ENCODE assay signal across 1 fruit fly cellular context in the genomic region with DNA sequence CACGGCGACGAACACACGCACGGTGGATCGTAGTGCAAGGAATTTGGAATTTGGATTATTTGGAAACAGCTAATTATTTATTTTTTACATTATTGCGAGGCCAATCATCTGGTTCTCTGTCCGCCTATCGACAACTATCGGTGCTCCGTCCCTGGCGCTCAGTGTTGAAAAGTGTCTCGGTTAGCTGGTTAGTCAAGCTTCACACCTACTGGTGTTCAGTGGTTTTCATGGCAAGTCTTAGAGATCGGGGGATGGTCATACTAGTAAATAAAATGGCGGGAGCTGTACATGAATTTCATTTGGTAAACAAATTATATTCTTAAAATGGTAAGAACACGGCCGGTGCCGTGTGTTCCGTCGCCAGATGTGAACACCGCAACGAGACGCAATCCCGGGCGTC.
TF ChIP-seq lines count a peak whose summit lies in the region.

A gene (minus strand): TSS at position 152 of the 400 bp plus-strand sequence.
A gene (plus strand): TSS at position 257 of the 400 bp plus-strand sequence.

TF ChIP-seq in whole organism, embryonic, 481 proteins besides CTCF, POLR2A, EP300 and RAD21 (continued from another document):
- TF ChIP-seq CG8089 (GFP tag; optimal IDR thresholded peaks at IDR 0.05; lab: Kevin White, UChicago) (peak; percentile 44), zen (tag; optimal IDR thresholded peaks at IDR 0.05; lab: Kevin White, UChicago) (peak; percentile 69), shn (GFP tag; optimal IDR thresholded peaks at IDR 0.05; lab: Kevin White, UChicago) (peak; percentile 37), vfl (GFP tag; optimal IDR thresholded peaks at IDR 0.05; lab: Kevin White, UChicago) (peak; percentile 64), Meics (GFP tag; optimal IDR thresholded peaks at IDR 0.05; lab: Kevin White, UChicago) (no peak), CG10462 (GFP tag; optimal IDR thresholded peaks at IDR 0.05; lab: Kevin White, UChicago) (peak; percentile 11), sob (GFP tag; IDR thresholded peaks at IDR 0.05; lab: Robert Waterston, UW) (no peak), dpn (GFP tag; optimal IDR thresholded peaks at IDR 0.05; lab: Kevin White, UChicago) (peak in 1 of 2 experiments; percentile 74), Med (GFP tag; lab: Kevin White, UChicago) (peak; percentile 98), zf30C (GFP tag; optimal IDR thresholded peaks at IDR 0.05; lab: Kevin White, UChicago) (no peak), CG5953 (GFP tag; IDR thresholded peaks at IDR 0.05; lab: Robert Waterston, UW) (no peak), CG10654 (GFP tag; optimal IDR thresholded peaks at IDR 0.05; lab: Kevin White, UChicago) (peak; percentile 55), Pdp1 (GFP tag; optimal IDR thresholded peaks at IDR 0.05; lab: Kevin White, UChicago) (peak in 1 of 2 experiments; percentile 52), Dip2 (GFP tag; IDR thresholded peaks at IDR 0.05; lab: Robert Waterston, UW) (no peak), disco-r (GFP tag; optimal IDR thresholded peaks at IDR 0.05; lab: Kevin White, UChicago) (peak; percentile 1), dm (GFP tag; optimal IDR thresholded peaks at IDR 0.05; lab: Kevin White, UChicago) (peak; percentile 78), Bdp1 (GFP tag; optimal IDR thresholded peaks at IDR 0.05; lab: Kevin White, UChicago) (peak; percentile 55), CG11695 (GFP tag; IDR thresholded peaks at IDR 0.05; lab: Robert Waterston, UW) (no peak), CG8290 (GFP tag; optimal IDR thresholded peaks at IDR 0.05; lab: Kevin White, UChicago) (peak; percentile 67), CG8290 (tag; optimal IDR thresholded peaks at IDR 0.05; lab: Kevin White, UChicago) (no peak), fu2 (GFP tag; optimal IDR thresholded peaks at IDR 0.05; lab: Kevin White, UChicago) (peak; percentile 68), insv (GFP tag; optimal IDR thresholded peaks at IDR 0.05; lab: Kevin White, UChicago) (peak in 1 of 2 experiments; percentile 73), CG2116 (GFP tag; optimal IDR thresholded peaks at IDR 0.05; lab: Kevin White, UChicago) (peak; percentile 81), chn (GFP tag; optimal IDR thresholded peaks at IDR 0.05; lab: Kevin White, UChicago) (peak; percentile 75), hkb (optimal IDR thresholded peaks at IDR 0.05; lab: Kevin White, UChicago) (peak; percentile 24), hkb (GFP tag; IDR thresholded peaks at IDR 0.05; lab: Robert Waterston, UW) (no peak), sna (GFP tag; IDR thresholded peaks at IDR 0.05; lab: Robert Waterston, UW; ENCODE audit: partially characterized antibody) (no peak), repo (GFP tag; optimal IDR thresholded peaks at IDR 0.05; lab: Kevin White, UChicago) (peak; percentile 41), CG6272 (GFP tag; IDR thresholded peaks at IDR 0.05; lab: Robert Waterston, UW) (0 out of 2 replicates have a peak, but pooled peaks have one; percentile 38), ERR (GFP tag; optimal IDR thresholded peaks at IDR 0.05; lab: Kevin White, UChicago) (peak; percentile 55), stc (GFP tag; IDR thresholded peaks at IDR 0.05; lab: Robert Waterston, UW) (no peak), exex (tag; optimal IDR thresholded peaks at IDR 0.05; lab: Kevin White, UChicago) (no peak), grn (GFP tag; optimal IDR thresholded peaks at IDR 0.05; lab: Kevin White, UChicago) (no peak), jumu (GFP tag; optimal IDR thresholded peaks at IDR 0.05; lab: Kevin White, UChicago) (peak; percentile 69), ro (GFP tag; IDR thresholded peaks at IDR 0.05; lab: Robert Waterston, UW) (no peak), jigr1 (GFP tag; IDR thresholded peaks at IDR 0.05; lab: Robert Waterston, UW) (no peak), CG7786 (GFP tag; optimal IDR thresholded peaks at IDR 0.05; lab: Kevin White, UChicago) (peak; percentile 62), Hr51 (GFP tag; optimal IDR thresholded peaks at IDR 0.05; lab: Kevin White, UChicago) (peak in 1 of 2 experiments; percentile 74), pho (GFP tag; optimal IDR thresholded peaks at IDR 0.05; lab: Kevin White, UChicago) (peak; percentile 76), Antp (GFP tag; optimal IDR thresholded peaks at IDR 0.05; lab: Kevin White, UChicago) (peak; percentile 68), YL-1 (GFP tag; optimal IDR thresholded peaks at IDR 0.05; lab: Kevin White, UChicago) (peak; percentile 93), CG33557 (GFP tag; optimal IDR thresholded peaks at IDR 0.05; lab: Kevin White, UChicago) (no peak), sqz (GFP tag; optimal IDR thresholded peaks at IDR 0.05; lab: Kevin White, UChicago) (no peak), CG6254 (GFP tag; optimal IDR thresholded peaks at IDR 0.05; lab: Kevin White, UChicago) (no peak), gcm2 (GFP tag; optimal IDR thresholded peaks at IDR 0.05; lab: Kevin White, UChicago) (peak; percentile 21), HLHmδ (GFP tag; optimal IDR thresholded peaks at IDR 0.05; lab: Kevin White, UChicago) (peak; percentile 23), Adf1 (GFP tag; IDR thresholded peaks at IDR 0.05; lab: Robert Waterston, UW) (no peak), HLH54F (GFP tag; optimal IDR thresholded peaks at IDR 0.05; lab: Kevin White, UChicago) (peak; percentile 74), tx (GFP tag; optimal IDR thresholded peaks at IDR 0.05; lab: Kevin White, UChicago) (peak; percentile 58), pum (GFP tag; optimal IDR thresholded peaks at IDR 0.05; lab: Kevin White, UChicago) (peak; percentile 50), CkIIα-i1 (GFP tag; IDR thresholded peaks at IDR 0.05; lab: Robert Waterston, UW) (no peak), CG18764 (GFP tag; optimal IDR thresholded peaks at IDR 0.05; lab: Kevin White, UChicago) (peak; percentile 22), da (GFP tag; optimal IDR thresholded peaks at IDR 0.05; lab: Kevin White, UChicago) (peak; percentile 60), ems (GFP tag; optimal IDR thresholded peaks at IDR 0.05; lab: Kevin White, UChicago) (peak; percentile 26)
